Fruit fly (Drosophila melanogaster) whole organism, embryonic: ENCODE measurements around the gene CG15514.

Source experiments
- Atf6 ChIP-seq: fragments of 200-800 bp; sonication (Bioruptor generic); IDR thresholded peaks from 2 replicates; pipeline ENCODE4 v1.3.6; 2022; ENCODE audit warnings: missing biosample characterization, missing genetic modification characterization
- C15 ChIP-seq: fragments of 200-800 bp; sonication (Bioruptor generic); IDR thresholded peaks from 3 replicates; pipeline ENCODE4 v1.3.6; 2022; ENCODE audit warnings: missing biosample characterization, missing genetic modification characterization
- CG10543 ChIP-seq: fragments of 200-800 bp; sonication (Bioruptor generic); optimal IDR thresholded peaks from 3 replicates; lab custom pipeline; 2017; ENCODE audit warnings: missing biosample characterization, mild to moderate bottlenecking, missing genetic modification characterization, moderate library complexity
- CG12071 ChIP-seq: fragments of 200-800 bp; sonication (Bioruptor generic); optimal IDR thresholded peaks from 3 replicates; lab custom pipeline; 2018; ENCODE audit warnings: missing biosample characterization, mild to moderate bottlenecking, missing genetic modification characterization
- CG12942 ChIP-seq: fragments of 200-800 bp; sonication (Bioruptor generic); optimal IDR thresholded peaks from 3 replicates; lab custom pipeline; 2016; ENCODE audit warnings: missing biosample characterization, missing genetic modification characterization
- CG16779 ChIP-seq: fragments of 200-800 bp; sonication (Bioruptor generic); IDR thresholded peaks from 2 replicates; pipeline ENCODE4 v1.3.6; 2022; ENCODE audit warnings: missing biosample characterization, missing genetic modification characterization
- CG17359 ChIP-seq: fragments of 200-800 bp; sonication (Bioruptor generic); optimal IDR thresholded peaks from 3 replicates; lab custom pipeline; 2018; ENCODE audit warnings: missing biosample characterization, mild to moderate bottlenecking, missing genetic modification characterization, moderate library complexity
- CG18619 ChIP-seq: fragments of 200-800 bp; sonication (Bioruptor generic); optimal IDR thresholded peaks from 3 replicates; lab custom pipeline; 2017; ENCODE audit warnings: missing biosample characterization, mild to moderate bottlenecking, missing genetic modification characterization
- CG18764 ChIP-seq: fragments of 200-800 bp; sonication (Bioruptor generic); optimal IDR thresholded peaks from 3 replicates; lab custom pipeline; 2016; ENCODE audit warnings: missing biosample characterization, missing genetic modification characterization
- CG2678 ChIP-seq: fragments of 200-800 bp; sonication (Bioruptor generic); optimal IDR thresholded peaks from 3 replicates; lab custom pipeline; 2019; ENCODE audit warnings: missing biosample characterization, mild to moderate bottlenecking, missing genetic modification characterization, moderate library complexity
- CG31365 ChIP-seq: fragments of 200-800 bp; sonication (Bioruptor generic); optimal IDR thresholded peaks from 2 replicates; lab custom pipeline; 2018; ENCODE audit warnings: missing biosample characterization, mild to moderate bottlenecking, missing genetic modification characterization
- CG32532 ChIP-seq: fragments of 200-800 bp; sonication (Bioruptor generic); IDR thresholded peaks from 2 replicates; pipeline ENCODE4 v1.3.6; 2022; ENCODE audit warnings: missing biosample characterization, missing genetic modification characterization
- CG3281 ChIP-seq: fragments of 200-800 bp; sonication (Bioruptor generic); optimal IDR thresholded peaks from 3 replicates; lab custom pipeline; 2017; ENCODE audit warnings: missing biosample characterization, mild to moderate bottlenecking, missing genetic modification characterization
- CG34422 ChIP-seq: fragments of 200-800 bp; sonication (Bioruptor generic); IDR thresholded peaks from 3 replicates; pipeline ENCODE4 v1.3.6; 2022; ENCODE audit warnings: missing biosample characterization, missing genetic modification characterization
- CG5245 ChIP-seq: fragments of 200-800 bp; sonication (Bioruptor generic); optimal IDR thresholded peaks from 3 replicates; lab custom pipeline; 2016; ENCODE audit warnings: missing biosample characterization, missing genetic modification characterization
- CG6175 ChIP-seq: fragments of 200-800 bp; sonication (Bioruptor generic); IDR thresholded peaks from 3 replicates; pipeline ENCODE4 v1.3.6; 2022; ENCODE audit warnings: missing biosample characterization, missing genetic modification characterization
- CG6254 ChIP-seq: fragments of 200-800 bp; sonication (Bioruptor generic); optimal IDR thresholded peaks from 3 replicates; lab custom pipeline; 2017; ENCODE audit warnings: mild to moderate bottlenecking, missing biosample characterization, missing genetic modification reagents, missing genetic modification characterization
- CG6791 ChIP-seq: fragments of 200-800 bp; sonication (Bioruptor generic); IDR thresholded peaks from 3 replicates; pipeline ENCODE4 v1.3.6; 2022; ENCODE audit warnings: missing biosample characterization, missing genetic modification characterization; ENCODE audit not compliant: partially characterized antibody
- CkIIα-i1 ChIP-seq: fragments of 200-800 bp; sonication (Bioruptor generic); IDR thresholded peaks from 2 replicates; pipeline ENCODE4 v1.3.6; 2022; ENCODE audit warnings: missing biosample characterization, missing genetic modification characterization
- Dfd ChIP-seq, 2 experiments: fragments of >200 bp; optimal IDR thresholded peaks; 2 replicates each; lab custom pipeline; 2017; ENCODE audit warnings: missing biosample characterization in 2 of 2, missing genetic modification characterization in 2 of 2
- Eip74EF ChIP-seq, 2 experiments: fragments of 200-800 bp in 1 of 2; fragments of >200 bp in 1 of 2; sonication (Bioruptor generic) in 1 of 2; optimal IDR thresholded peaks; 2 replicates each; lab custom pipeline; 2017 to 2019; ENCODE audit warnings: missing biosample characterization in 2 of 2, missing genetic modification characterization in 2 of 2, mild to moderate bottlenecking in 1 of 2, moderate library complexity in 1 of 2
- H2.0 ChIP-seq: fragments of 200-800 bp; sonication (Bioruptor generic); IDR thresholded peaks from 2 replicates; pipeline ENCODE4 v1.3.6; 2022; ENCODE audit warnings: missing biosample characterization, missing genetic modification characterization
- Hmr ChIP-seq: fragments of 200-800 bp; sonication (Bioruptor generic); optimal IDR thresholded peaks from 3 replicates; lab custom pipeline; 2017; ENCODE audit warnings: mild to moderate bottlenecking, missing biosample characterization, missing genetic modification reagents, missing genetic modification characterization
- Lhr ChIP-seq: fragments of 200-800 bp; sonication (Bioruptor generic); optimal IDR thresholded peaks from 3 replicates; lab custom pipeline; 2017; ENCODE audit warnings: mild to moderate bottlenecking, missing biosample characterization, missing genetic modification reagents, missing genetic modification characterization
- Med ChIP-seq: fragments of 200-800 bp; sonication (Bioruptor generic); peaks from one replicate; lab custom pipeline; 2016; ENCODE audit warnings: missing biosample characterization, missing genetic modification characterization, mild to moderate bottlenecking, inconsistent platforms, moderate library complexity
- Myb ChIP-seq: fragments of 200-800 bp; sonication (Bioruptor generic); optimal IDR thresholded peaks from 2 replicates; lab custom pipeline; 2016; ENCODE audit warnings: missing biosample characterization, missing genetic modification characterization
- Sin3A ChIP-seq: fragments of >200 bp; optimal IDR thresholded peaks from 2 replicates; lab custom pipeline; 2018
- Six4 ChIP-seq: fragments of 200-800 bp; sonication (Bioruptor generic); optimal IDR thresholded peaks from 2 replicates; lab custom pipeline; 2016; ENCODE audit warnings: missing biosample characterization, missing genetic modification characterization
- ap ChIP-seq: fragments of 200-800 bp; sonication (Bioruptor generic); IDR thresholded peaks from 2 replicates; pipeline ENCODE4 v1.3.6; 2022; ENCODE audit warnings: missing biosample characterization, missing genetic modification characterization
- bigmax ChIP-seq: fragments of 200-800 bp; sonication (Bioruptor generic); optimal IDR thresholded peaks from 2 replicates; lab custom pipeline; 2018; ENCODE audit warnings: missing biosample characterization, mild to moderate bottlenecking, missing genetic modification characterization
- cad ChIP-seq: fragments of >200 bp; optimal IDR thresholded peaks from 2 replicates; lab custom pipeline; 2017; ENCODE audit warnings: missing biosample characterization, missing genetic modification characterization
- caup ChIP-seq: fragments of 200-800 bp; sonication (Bioruptor generic); optimal IDR thresholded peaks from 3 replicates; lab custom pipeline; 2017; ENCODE audit warnings: missing biosample characterization, mild to moderate bottlenecking, missing genetic modification characterization, moderate library complexity; ENCODE audit not compliant: severe bottlenecking
- chinmo ChIP-seq: fragments of 200-800 bp; sonication (Bioruptor generic); IDR thresholded peaks from 4 replicates; pipeline ENCODE4 v1.3.6; 2022; ENCODE audit warnings: missing biosample characterization, missing genetic modification characterization; ENCODE audit not compliant: partially characterized antibody
- cwo ChIP-seq: fragments of 200-800 bp; sonication (Bioruptor generic); optimal IDR thresholded peaks from 3 replicates; lab custom pipeline; 2017; ENCODE audit warnings: missing biosample characterization, missing genetic modification characterization, mild to moderate bottlenecking, moderate library complexity, missing genetic modification reagents
- da ChIP-seq: fragments of 200-800 bp; sonication (Bioruptor generic); optimal IDR thresholded peaks from 2 replicates; lab custom pipeline; 2016; ENCODE audit warnings: missing biosample characterization, missing genetic modification characterization
- dpn ChIP-seq, 2 experiments: fragments of 200-800 bp; sonication (Bioruptor generic); optimal IDR thresholded peaks; 3 replicates each; lab custom pipeline; 2016; ENCODE audit warnings: missing biosample characterization in 2 of 2, missing genetic modification characterization in 2 of 2
- dysf ChIP-seq: fragments of 200-800 bp; sonication (Bioruptor generic); IDR thresholded peaks from 3 replicates; pipeline ENCODE4 v1.3.6; 2022; ENCODE audit warnings: missing biosample characterization, missing genetic modification characterization
- fd3F ChIP-seq: fragments of 200-800 bp; sonication (Bioruptor generic); optimal IDR thresholded peaks from 2 replicates; lab custom pipeline; 2018; ENCODE audit warnings: missing biosample characterization, mild to moderate bottlenecking, missing genetic modification characterization, moderate library complexity
- gcm ChIP-seq: fragments of 200-800 bp; sonication (Bioruptor generic); optimal IDR thresholded peaks from 2 replicates; lab custom pipeline; 2019; ENCODE audit warnings: missing biosample characterization, mild to moderate bottlenecking, missing genetic modification characterization, moderate library complexity
- gro ChIP-seq: fragments of 200-800 bp; sonication (Bioruptor generic); optimal IDR thresholded peaks from 2 replicates; lab custom pipeline; 2016; ENCODE audit warnings: missing biosample characterization, missing genetic modification characterization
- kah ChIP-seq: fragments of 200-800 bp; sonication (Bioruptor generic); optimal IDR thresholded peaks from 2 replicates; lab custom pipeline; 2018; ENCODE audit warnings: missing biosample characterization, mild to moderate bottlenecking, missing genetic modification characterization
- lab ChIP-seq: fragments of 200-800 bp; sonication (Bioruptor generic); optimal IDR thresholded peaks from 3 replicates; lab custom pipeline; 2017; ENCODE audit warnings: missing biosample characterization, missing genetic modification characterization, mild to moderate bottlenecking, moderate library complexity, missing genetic modification reagents
- lilli ChIP-seq: fragments of 200-800 bp; sonication (Bioruptor generic); optimal IDR thresholded peaks from 3 replicates; lab custom pipeline; 2016; ENCODE audit warnings: missing biosample characterization, missing genetic modification characterization
- nau ChIP-seq: fragments of 200-800 bp; sonication (Bioruptor generic); optimal IDR thresholded peaks from 3 replicates; lab custom pipeline; 2017; ENCODE audit warnings: missing biosample characterization, mild to moderate bottlenecking, missing genetic modification characterization, missing genetic modification reagents
- nom ChIP-seq: fragments of 200-800 bp; sonication (Bioruptor generic); optimal IDR thresholded peaks from 2 replicates; lab custom pipeline; 2017; ENCODE audit warnings: missing biosample characterization, missing genetic modification characterization, mild to moderate bottlenecking, moderate library complexity, missing genetic modification reagents
- phol ChIP-seq: fragments of 200-800 bp; sonication (Bioruptor generic); optimal IDR thresholded peaks from 3 replicates; lab custom pipeline; 2018; ENCODE audit warnings: missing biosample characterization, mild to moderate bottlenecking, missing genetic modification characterization, moderate library complexity
- row ChIP-seq: fragments of 200-800 bp; sonication (Bioruptor generic); IDR thresholded peaks from 3 replicates; pipeline ENCODE4 v1.3.6; 2022; ENCODE audit warnings: missing biosample characterization, missing genetic modification characterization
- sob ChIP-seq: fragments of 200-800 bp; sonication (Bioruptor generic); IDR thresholded peaks from 2 replicates; pipeline ENCODE4 v1.3.6; 2022; ENCODE audit warnings: missing biosample characterization, missing genetic modification characterization
- zfh1 ChIP-seq: fragments of 200-800 bp; sonication (Bioruptor generic); IDR thresholded peaks from 3 replicates; pipeline ENCODE4 v1.3.6; 2022; ENCODE audit warnings: missing biosample characterization, missing genetic modification characterization

The CG15514 gene

DNA sequence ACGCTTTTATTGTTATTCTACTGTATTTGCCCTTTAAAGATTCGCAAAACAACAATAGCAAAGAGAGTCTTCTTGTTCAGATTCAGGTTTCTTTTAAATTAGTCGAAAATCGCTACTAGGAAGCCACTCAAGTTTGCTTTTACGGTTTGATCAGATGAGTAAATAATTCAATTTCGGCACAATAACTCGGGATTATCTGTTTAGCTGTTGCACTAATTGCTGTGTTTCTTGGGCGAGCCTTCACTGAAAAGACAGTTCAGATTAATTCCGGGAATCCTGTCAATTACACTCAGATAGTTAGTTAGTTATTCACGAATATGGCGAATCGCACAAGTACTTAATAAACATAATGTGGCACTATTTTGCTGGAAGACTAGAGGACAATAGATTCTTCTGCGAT, 5.4 kb upstream of the CG15514 start (continued):
- TF ChIP-seq CG17359 (tag; lab: Kevin White, UChicago): no peak
- peak; percentile 11 for TF ChIP-seq CG31365 (tag; lab: Kevin White, UChicago)
- TF ChIP-seq caup: peak; percentile 14
- peak; percentile 43 for TF ChIP-seq lab
- peak; percentile 29 for TF ChIP-seq CG2678
- peak in 1 of 2 experiments; percentile 7 for TF ChIP-seq Eip74EF (GFP tag; optimal IDR thresholded peaks at IDR 0.05; lab: Kevin White, UChicago)
- TF ChIP-seq CG18764 (GFP tag; lab: Kevin White, UChicago): no peak
- no peak for TF ChIP-seq CG10543 (GFP tag; lab: Kevin White, UChicago)
- peak; percentile 45 for TF ChIP-seq Hmr (GFP tag; lab: Kevin White, UChicago)
- TF ChIP-seq CG6175 (GFP tag; lab: Robert Waterston, UW): no peak
- no peak for TF ChIP-seq Six4 (GFP tag; lab: Kevin White, UChicago)
- no peak for TF ChIP-seq Lhr (GFP tag; lab: Kevin White, UChicago)
- TF ChIP-seq CG5245 (GFP tag; lab: Kevin White, UChicago): no peak
- no peak for TF ChIP-seq CkIIα-i1 (GFP tag; lab: Robert Waterston, UW)
- no peak for TF ChIP-seq bigmax
- no peak for TF ChIP-seq Dfd (GFP tag; optimal IDR thresholded peaks at IDR 0.05; lab: Kevin White, UChicago)
- TF ChIP-seq CG12071 (GFP tag; lab: Kevin White, UChicago): peak; percentile 12
- TF ChIP-seq CG3281 (GFP tag; lab: Kevin White, UChicago): peak; percentile 5
- no peak for TF ChIP-seq lilli (GFP tag; lab: Kevin White, UChicago)
- TF ChIP-seq nau: no peak

- TF ChIP-seq sob (GFP tag; lab: Robert Waterston, UW) (peak; percentile 15; the same call in 1 of the 2 replicates), Med (GFP tag; lab: Kevin White, UChicago) (peak; percentile 70), chinmo (GFP tag; lab: Robert Waterston, UW) (0 out of 4 replicates have a peak, but pooled peaks have one; percentile 22), CG16779 (GFP tag; lab: Robert Waterston, UW) (peak; percentile 28; the same call in 1 of the 2 replicates), dysf (GFP tag; lab: Robert Waterston, UW) (0 out of 3 replicates have a peak, but pooled peaks have one; percentile 33), Atf6 (0 out of 2 replicates have a peak, but pooled peaks have one; percentile 18), cad (GFP tag; lab: Kevin White, UChicago) (no peak), nom (GFP tag; lab: Kevin White, UChicago) (no peak), CG6791 (0 out of 3 replicates have a peak, but pooled peaks have one; percentile 25), zfh1 (GFP tag; lab: Robert Waterston, UW) (peak; percentile 11; the same call in 1 of the 3 replicates), CG32532 (0 out of 2 replicates have a peak, but pooled peaks have one; percentile 11), kah (GFP tag; lab: Kevin White, UChicago) (no peak)
Measured at dm6 chr3R:29862795-29863194, 1.5 kb upstream of the CG15514 start.

dm6 chr3R:29859763-29860162, 1.5 kb downstream of the CG15514 start:
- TF ChIP-seq CG12942 (GFP tag; lab: Kevin White, UChicago) (peak; percentile 19), C15 (GFP tag; lab: Robert Waterston, UW) (no peak), row (GFP tag; lab: Robert Waterston, UW) (peak; percentile 83), gcm (GFP tag; lab: Kevin White, UChicago) (peak; percentile 38), gro (peak; percentile 10), Sin3A (lab: Kevin White, UChicago) (no peak), phol (tag; lab: Kevin White, UChicago) (peak; percentile 33), da (GFP tag; lab: Kevin White, UChicago) (no peak), fd3F (GFP tag; lab: Kevin White, UChicago) (peak; percentile 31), H2.0 (GFP tag; lab: Robert Waterston, UW) (peak; percentile 33; the same call in 1 of the 2 replicates), Myb (GFP tag; lab: Kevin White, UChicago) (peak; percentile 42), CG6254 (GFP tag; lab: Kevin White, UChicago) (no peak), ap (GFP tag; lab: Robert Waterston, UW) (no peak), CG34422 (GFP tag; lab: Robert Waterston, UW) (peak; percentile 52; the same call in 1 of the 3 replicates), dpn (GFP tag; optimal IDR thresholded peaks at IDR 0.05; lab: Kevin White, UChicago) (peak in 1 of 2 experiments; percentile 60), CG18619 (peak; percentile 16), cwo (peak; percentile 20)
